Worm (Caenorhabditis elegans) whole organism, midembryonic: ENCODE measurements around the gene T21C9.11.

ENCODE experiments used
- cog-1 ChIP-seq: sonication (generic microtip); optimal IDR thresholded peaks from 2 replicates; lab custom pipeline; 2016; ENCODE audit warnings: missing genetic modification characterization, missing compliant biosample characterization
- klf-2 ChIP-seq: fragments of 200-800 bp; sonication (Bioruptor generic); conservative IDR thresholded peaks from 2 replicates; pipeline ENCODE4 v1.3.6; 2022; ENCODE audit warnings: missing genetic modification reagents, missing genetic modification characterization, missing compliant biosample characterization
- med-1 ChIP-seq: sonication (generic microtip); optimal IDR thresholded peaks from 2 replicates; lab custom pipeline; 2017; ENCODE audit warnings: missing genetic modification characterization, mild to moderate bottlenecking, missing compliant biosample characterization, antibody characterized with exemption, missing genetic modification reagents; ENCODE audit not compliant: insufficient read depth
- ref-1 ChIP-seq: fragments of 200-800 bp; sonication (Bioruptor generic); conservative IDR thresholded peaks from 2 replicates; pipeline ENCODE4 v1.3.6; 2022; ENCODE audit warnings: missing genetic modification reagents, missing genetic modification characterization, missing compliant biosample characterization
- tab-1 ChIP-seq: fragments of 200-800 bp; sonication (Bioruptor generic); IDR thresholded peaks from 2 replicates; pipeline ENCODE4 v1.3.6; 2022; ENCODE audit warnings: missing genetic modification characterization, missing compliant biosample characterization
- ztf-23 ChIP-seq: fragments of 200-800 bp; sonication (Bioruptor generic); IDR thresholded peaks from 2 replicates; pipeline ENCODE4 v1.3.6; 2022; ENCODE audit warnings: missing genetic modification reagents, missing genetic modification characterization, missing compliant biosample characterization

DNA sequence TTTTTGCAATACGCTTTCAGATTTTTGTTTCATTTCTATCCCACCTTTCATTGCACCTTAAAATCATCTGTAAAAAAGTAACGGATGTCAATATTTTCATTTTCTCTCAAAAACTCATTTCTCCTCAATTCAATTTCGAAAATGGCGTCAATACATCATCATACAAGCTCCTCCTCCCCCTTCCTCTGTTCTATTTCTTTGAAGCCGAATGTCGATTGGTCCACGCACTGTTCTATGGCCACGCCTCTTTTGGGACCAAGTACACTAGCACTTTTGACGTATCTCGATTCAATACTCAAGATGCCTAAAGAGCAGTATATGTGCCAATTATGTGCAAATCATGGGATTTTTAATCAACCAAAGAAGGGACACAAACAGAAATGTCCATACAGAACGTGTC lies 38.0 kb upstream of the T21C9.11 start, which contains the start of gene mab-23:
- TF ChIP-seq med-1 (GFP tag; lab: Kevin White, UChicago) (no peak), ref-1 (GFP tag; lab: Robert Waterston, UW) (no peak), klf-2 (GFP tag; lab: Robert Waterston, UW) (no peak), ztf-23 (GFP tag; lab: Robert Waterston, UW) (no peak), tab-1 (GFP tag; lab: Robert Waterston, UW) (no peak), cog-1 (no peak)
